Fruit fly (Drosophila melanogaster) whole organism, embryonic: Measurements from ENCODE around the gene CG7352.

Experiments used
- ATbp ChIP-seq: fragments of 200-800 bp; sonication (Bioruptor generic); optimal IDR thresholded peaks from 2 replicates; lab custom pipeline; 2017; ENCODE audit warnings: missing biosample characterization, mild to moderate bottlenecking, missing genetic modification characterization, missing genetic modification reagents
- Abd-B ChIP-seq: fragments of 200-800 bp; sonication (Bioruptor generic); optimal IDR thresholded peaks from 2 replicates; lab custom pipeline; 2018; ENCODE audit warnings: missing biosample characterization, mild to moderate bottlenecking, missing genetic modification characterization, moderate library complexity
- Antp ChIP-seq: fragments of 200-800 bp; sonication (Bioruptor generic); optimal IDR thresholded peaks from 3 replicates; lab custom pipeline; 2016; ENCODE audit warnings: missing biosample characterization, missing genetic modification characterization
- B-H2 ChIP-seq: fragments of 200-800 bp; sonication (Bioruptor generic); optimal IDR thresholded peaks from 2 replicates; lab custom pipeline; 2018; ENCODE audit warnings: missing biosample characterization, mild to moderate bottlenecking, missing genetic modification characterization
- CG12659 ChIP-seq: fragments of 200-800 bp; sonication (Bioruptor generic); optimal IDR thresholded peaks from 3 replicates; lab custom pipeline; 2017; ENCODE audit warnings: mild to moderate bottlenecking, missing biosample characterization, missing genetic modification reagents, missing genetic modification characterization
- CG14667 ChIP-seq: fragments of 200-800 bp; sonication (Bioruptor generic); IDR thresholded peaks from 2 replicates; pipeline ENCODE4 v1.3.6; 2022; ENCODE audit warnings: missing biosample characterization, missing genetic modification characterization
- CG18619 ChIP-seq: fragments of 200-800 bp; sonication (Bioruptor generic); optimal IDR thresholded peaks from 3 replicates; lab custom pipeline; 2017; ENCODE audit warnings: missing biosample characterization, mild to moderate bottlenecking, missing genetic modification characterization
- CG2712 ChIP-seq: fragments of 200-800 bp; optimal IDR thresholded peaks from 3 replicates; lab custom pipeline; 2019; ENCODE audit warnings: missing biosample characterization, mild to moderate bottlenecking, missing genetic modification characterization, moderate library complexity
- CG2875 ChIP-seq: fragments of 200-800 bp; sonication (Bioruptor generic); optimal IDR thresholded peaks from 2 replicates; lab custom pipeline; 2017; ENCODE audit warnings: missing biosample characterization, mild to moderate bottlenecking, missing genetic modification characterization, missing genetic modification reagents
- CG30431 ChIP-seq: fragments of 200-800 bp; sonication (Bioruptor generic); optimal IDR thresholded peaks from 2 replicates; lab custom pipeline; 2017; ENCODE audit warnings: missing biosample characterization, missing genetic modification characterization
- CG32767 ChIP-seq: fragments of 200-800 bp; sonication (Bioruptor generic); IDR thresholded peaks from 2 replicates; pipeline ENCODE4 v1.3.6; 2022; ENCODE audit warnings: missing biosample characterization, missing genetic modification characterization
- CG42726 ChIP-seq: fragments of 200-800 bp; sonication (Bioruptor generic); IDR thresholded peaks from 2 replicates; pipeline ENCODE4 v1.3.6; 2022; ENCODE audit warnings: missing biosample characterization, missing genetic modification characterization; ENCODE audit not compliant: partially characterized antibody
- CG6272 ChIP-seq: fragments of 200-800 bp; sonication (Bioruptor generic); IDR thresholded peaks from 2 replicates; pipeline ENCODE4 v1.3.6; 2022; ENCODE audit warnings: missing biosample characterization, missing genetic modification characterization
- CG7987 ChIP-seq: fragments of 200-800 bp; sonication (Bioruptor generic); optimal IDR thresholded peaks from 2 replicates; lab custom pipeline; 2018; ENCODE audit warnings: missing biosample characterization, mild to moderate bottlenecking, missing genetic modification characterization, moderate library complexity
- CG8478 ChIP-seq: fragments of >200 bp; optimal IDR thresholded peaks from 2 replicates; lab custom pipeline; 2018
- D19A ChIP-seq: fragments of 200-800 bp; optimal IDR thresholded peaks from 3 replicates; lab custom pipeline; 2019; ENCODE audit warnings: missing biosample characterization, mild to moderate bottlenecking, missing genetic modification characterization, moderate library complexity
- Dfd ChIP-seq, 2 experiments: fragments of >200 bp; optimal IDR thresholded peaks; 2 replicates each; lab custom pipeline; 2017; ENCODE audit warnings: missing biosample characterization in 2 of 2, missing genetic modification characterization in 2 of 2
- Dref ChIP-seq: fragments of 200-800 bp; sonication (Bioruptor generic); IDR thresholded peaks from 2 replicates; pipeline ENCODE4 v1.3.6; 2022; ENCODE audit warnings: missing biosample characterization, missing genetic modification characterization
- E2f1 ChIP-seq: fragments of 200-800 bp; sonication (Bioruptor generic); IDR thresholded peaks from 2 replicates; pipeline ENCODE4 v1.3.6; 2022; ENCODE audit warnings: missing biosample characterization, missing genetic modification characterization
- ERR ChIP-seq: fragments of 200-800 bp; sonication (Bioruptor generic); optimal IDR thresholded peaks from 2 replicates; lab custom pipeline; 2016; ENCODE audit warnings: missing biosample characterization, missing genetic modification characterization
- Fer2 ChIP-seq: fragments of 200-800 bp; sonication (Bioruptor generic); optimal IDR thresholded peaks from 2 replicates; lab custom pipeline; 2018; ENCODE audit warnings: missing biosample characterization, mild to moderate bottlenecking, missing genetic modification characterization, moderate library complexity
- H15 ChIP-seq: fragments of 200-800 bp; sonication (Bioruptor generic); IDR thresholded peaks from 3 replicates; pipeline ENCODE4 v1.3.6; 2022; ENCODE audit warnings: missing biosample characterization, missing genetic modification characterization
- MESR4 ChIP-seq: fragments of 200-800 bp; sonication (Bioruptor generic); optimal IDR thresholded peaks from 2 replicates; lab custom pipeline; 2018; ENCODE audit warnings: missing biosample characterization, mild to moderate bottlenecking, missing genetic modification characterization, moderate library complexity
- Mes4 ChIP-seq: fragments of 200-800 bp; sonication (Bioruptor generic); optimal IDR thresholded peaks from 2 replicates; lab custom pipeline; 2016; ENCODE audit warnings: missing biosample characterization, missing genetic modification characterization
- Mrtf ChIP-seq: fragments of 200-800 bp; sonication (Bioruptor generic); IDR thresholded peaks from 3 replicates; pipeline ENCODE4 v1.3.6; 2022; ENCODE audit warnings: missing biosample characterization, missing genetic modification characterization
- NC2β ChIP-seq: fragments of 200-800 bp; sonication (Bioruptor generic); optimal IDR thresholded peaks from 2 replicates; lab custom pipeline; 2016; ENCODE audit warnings: missing biosample characterization, missing genetic modification characterization
- Spps ChIP-seq: fragments of 200-800 bp; sonication (Bioruptor generic); optimal IDR thresholded peaks from 2 replicates; lab custom pipeline; 2018; ENCODE audit warnings: missing biosample characterization, mild to moderate bottlenecking, missing genetic modification characterization
- Usf ChIP-seq: fragments of 200-800 bp; sonication (Bioruptor generic); optimal IDR thresholded peaks from 2 replicates; lab custom pipeline; 2017; ENCODE audit warnings: missing genotype, missing biosample characterization, missing genetic modification characterization
- Xrp1 ChIP-seq: fragments of 200-800 bp; sonication (Bioruptor generic); IDR thresholded peaks from 2 replicates; pipeline ENCODE4 v1.3.6; 2022; ENCODE audit warnings: missing biosample characterization, missing genetic modification characterization
- dm ChIP-seq: fragments of 200-800 bp; sonication (Bioruptor generic); optimal IDR thresholded peaks from 3 replicates; lab custom pipeline; 2016; ENCODE audit warnings: missing biosample characterization, missing genetic modification characterization
- exex ChIP-seq: fragments of 200-800 bp; sonication (Bioruptor generic); optimal IDR thresholded peaks from 4 replicates; lab custom pipeline; 2018; ENCODE audit warnings: missing biosample characterization, mild to moderate bottlenecking, missing genetic modification characterization, moderate library complexity
- fru ChIP-seq: fragments of >200 bp; optimal IDR thresholded peaks from 2 replicates; lab custom pipeline; 2017
- grn ChIP-seq: fragments of 200-800 bp; sonication (Bioruptor generic); optimal IDR thresholded peaks from 3 replicates; lab custom pipeline; 2017; ENCODE audit warnings: missing biosample characterization, missing genetic modification characterization
- gsb-n ChIP-seq: fragments of 200-800 bp; sonication (Bioruptor generic); optimal IDR thresholded peaks from 3 replicates; lab custom pipeline; 2018; ENCODE audit warnings: missing biosample characterization, mild to moderate bottlenecking, missing genetic modification characterization
- ham ChIP-seq: fragments of 200-800 bp; sonication (Bioruptor generic); IDR thresholded peaks from 2 replicates; pipeline ENCODE4 v1.3.6; 2022; ENCODE audit warnings: missing biosample characterization, missing genetic modification characterization
- her ChIP-seq: fragments of 200-800 bp; sonication (Bioruptor generic); optimal IDR thresholded peaks from 2 replicates; lab custom pipeline; 2016; ENCODE audit warnings: missing biosample characterization, missing genetic modification characterization
- kah ChIP-seq: fragments of 200-800 bp; sonication (Bioruptor generic); optimal IDR thresholded peaks from 2 replicates; lab custom pipeline; 2018; ENCODE audit warnings: missing biosample characterization, mild to moderate bottlenecking, missing genetic modification characterization
- lbe ChIP-seq: fragments of 200-800 bp; sonication (Bioruptor generic); optimal IDR thresholded peaks from 2 replicates; lab custom pipeline; 2016; ENCODE audit warnings: missing biosample characterization, mild to moderate bottlenecking, missing genetic modification characterization
- lola ChIP-seq, 3 experiments: fragments of >200 bp in 2 of 3; fragments of 200-800 bp in 1 of 3; sonication (Bioruptor generic) in 1 of 3; optimal IDR thresholded peaks; 2 replicates each; lab custom pipeline; 2017 to 2019; ENCODE audit warnings: missing biosample characterization in 3 of 3, missing genetic modification characterization in 3 of 3, mild to moderate bottlenecking in 1 of 3, moderate library complexity in 1 of 3
- mld ChIP-seq: fragments of 200-800 bp; sonication (Bioruptor generic); IDR thresholded peaks from 3 replicates; pipeline ENCODE4 v1.3.6; 2022; ENCODE audit warnings: missing biosample characterization, missing genetic modification characterization; ENCODE audit not compliant: partially characterized antibody
- pan ChIP-seq, 4 experiments: fragments of >200 bp in 3 of 4; fragments of 200-800 bp in 1 of 4; sonication (Bioruptor generic) in 1 of 4; optimal IDR thresholded peaks in 3 of 4; IDR thresholded peaks in 1 of 4; 2 replicates each; pipeline versions ENCODE4 v1.3.6 to Lab custom; 2017 to 2022; ENCODE audit warnings: missing biosample characterization in 2 of 4, missing genetic modification characterization in 2 of 4, mixed read lengths in 1 of 4
- sc ChIP-seq, 3 experiments: fragments of >200 bp in 2 of 3; fragments of 200-800 bp in 1 of 3; sonication (Bioruptor generic) in 1 of 3; optimal IDR thresholded peaks; 2 replicates in 2 of 3; 3 replicates in 1 of 3; lab custom pipeline; 2017; ENCODE audit warnings: mild to moderate bottlenecking in 1 of 3, missing biosample characterization in 1 of 3, missing genetic modification characterization in 1 of 3, missing genetic modification reagents in 1 of 3
- sim ChIP-seq: fragments of 200-800 bp; sonication (Bioruptor generic); IDR thresholded peaks from 2 replicates; pipeline ENCODE4 v1.3.6; 2022; ENCODE audit warnings: missing biosample characterization, missing genetic modification characterization
- ssp ChIP-seq: fragments of 200-800 bp; sonication (Bioruptor generic); IDR thresholded peaks from 2 replicates; pipeline ENCODE4 v1.3.6; 2022; ENCODE audit warnings: missing biosample characterization, missing genetic modification characterization
- sug ChIP-seq: fragments of 200-800 bp; optimal IDR thresholded peaks from 2 replicates; lab custom pipeline; 2019; ENCODE audit warnings: missing biosample characterization, mild to moderate bottlenecking, missing genetic modification characterization, moderate library complexity
- tgo ChIP-seq: fragments of 200-800 bp; sonication (Bioruptor generic); IDR thresholded peaks from 3 replicates; pipeline ENCODE4 v1.3.6; 2022; ENCODE audit warnings: missing biosample characterization, missing genetic modification characterization
- tll ChIP-seq, 2 experiments: fragments of 200-800 bp in 1 of 2; fragments of >200 bp in 1 of 2; sonication (Bioruptor generic) in 1 of 2; optimal IDR thresholded peaks; 2 replicates each; lab custom pipeline; 2017 to 2019; ENCODE audit warnings: missing biosample characterization in 2 of 2, missing genetic modification characterization in 2 of 2, mild to moderate bottlenecking in 1 of 2, moderate library complexity in 1 of 2
- vvl ChIP-seq: fragments of 200-800 bp; sonication (Bioruptor generic); IDR thresholded peaks from 2 replicates; pipeline ENCODE4 v1.3.6; 2022; ENCODE audit warnings: missing biosample characterization, missing genetic modification characterization
- zfh2 ChIP-seq: fragments of 200-800 bp; sonication (Bioruptor generic); optimal IDR thresholded peaks from 2 replicates; lab custom pipeline; 2016; ENCODE audit warnings: missing biosample characterization, missing genetic modification characterization

CG7352 gene

DNA sequence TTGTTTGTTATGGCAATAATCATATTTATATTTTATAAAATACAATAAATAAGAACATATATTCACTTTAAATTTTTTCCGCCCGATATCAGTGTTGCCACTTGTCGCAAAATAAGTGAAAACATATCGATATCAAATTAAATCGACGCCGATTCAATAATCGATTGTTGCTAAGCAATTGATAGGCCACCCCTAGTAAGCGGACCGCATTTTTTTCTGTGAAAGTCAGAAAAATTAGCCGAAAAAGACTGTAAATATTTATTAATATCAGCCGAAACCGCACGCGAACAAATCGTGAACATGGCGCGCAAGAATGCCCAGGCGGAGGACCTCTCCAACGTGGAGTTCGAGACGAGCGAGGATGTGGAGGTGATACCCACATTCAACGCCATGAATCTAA is 34.3 kb upstream of the CG7352 start, which contains the start of gene CG7483 (continued):
- TF ChIP-seq sc (optimal IDR thresholded peaks at IDR 0.05; lab: Kevin White, UChicago) (no peak), sc (GFP tag; optimal IDR thresholded peaks at IDR 0.05; lab: Kevin White, UChicago) (no peak), ham (GFP tag; lab: Robert Waterston, UW) (no peak), lola (GFP tag; optimal IDR thresholded peaks at IDR 0.05; lab: Kevin White, UChicago) (no peak), tll (GFP tag; optimal IDR thresholded peaks at IDR 0.05; lab: Kevin White, UChicago) (peak in 1 of 2 experiments; percentile 18), Dref (GFP tag; lab: Robert Waterston, UW) (peak; percentile 97), kah (GFP tag; lab: Kevin White, UChicago) (no peak), Mrtf (GFP tag; lab: Robert Waterston, UW) (no peak), CG30431 (GFP tag; lab: Kevin White, UChicago) (no peak), D19A (tag; lab: Kevin White, UChicago) (no peak), CG6272 (no peak), her (GFP tag; lab: Kevin White, UChicago) (no peak), MESR4 (GFP tag; lab: Kevin White, UChicago) (peak; percentile 93), exex (no peak), CG42726 (GFP tag; lab: Robert Waterston, UW) (0 out of 2 replicates have a peak, but pooled peaks have one; percentile 39), pan (optimal IDR thresholded peaks at IDR 0.05; lab: Kevin White, UChicago) (no peak), pan (GFP tag; optimal IDR thresholded peaks at IDR 0.05 in 1 of 2, IDR thresholded peaks at IDR 0.05 in 1 of 2) (peak in 1 of 2 experiments; percentile 5), CG18619 (GFP tag; lab: Kevin White, UChicago) (no peak), CG12659 (GFP tag; lab: Kevin White, UChicago) (peak; percentile 42), Fer2 (no peak), dm (no peak), ATbp (GFP tag; lab: Kevin White, UChicago) (no peak), sug (tag; lab: Kevin White, UChicago) (peak; percentile 19), Spps (no peak), B-H2 (GFP tag; lab: Kevin White, UChicago) (no peak), Mes4 (GFP tag; lab: Kevin White, UChicago) (no peak), ERR (GFP tag; lab: Kevin White, UChicago) (no peak), CG7987 (GFP tag; lab: Kevin White, UChicago) (no peak), CG14667 (no peak)

DNA sequence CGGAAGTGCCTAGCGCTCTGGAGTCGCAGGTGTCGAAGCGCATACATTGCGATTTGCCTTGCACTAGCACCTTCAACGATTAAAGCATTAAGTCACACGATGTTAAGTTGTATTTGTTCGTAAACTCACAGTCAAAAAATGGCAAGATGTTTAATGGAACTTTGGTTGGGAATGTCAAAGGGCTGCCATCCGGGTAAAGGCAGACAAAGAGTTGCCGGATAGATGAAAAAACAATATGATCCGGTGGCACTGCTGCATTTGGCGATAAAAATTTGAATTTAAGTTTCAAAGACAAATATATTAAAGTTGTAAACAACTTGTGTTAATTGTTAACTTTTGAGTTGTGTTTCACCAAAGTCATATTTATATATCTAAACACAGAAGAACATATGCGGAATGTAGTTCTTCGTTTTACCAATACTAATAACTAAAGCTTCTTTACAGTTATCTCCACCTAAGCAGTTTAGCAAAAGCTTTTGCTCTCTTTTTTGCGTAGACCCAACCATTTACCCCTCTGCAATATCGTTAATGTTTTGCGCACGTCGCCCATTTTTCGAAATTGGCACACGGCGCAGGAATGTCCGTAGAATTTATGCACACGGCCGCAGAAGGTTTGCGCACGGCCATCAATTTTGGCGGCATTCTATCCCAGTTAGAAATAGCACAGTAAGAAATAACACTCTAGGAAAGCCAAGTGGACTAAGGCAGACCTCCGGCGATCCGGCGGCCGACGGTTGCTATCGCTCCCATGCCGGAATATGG is 30.9 kb upstream of the CG7352 start, which contains the start of gene Coq2:
TSS of gene Coq2 (minus strand) at position 200 of the 762 bp plus-strand sequence.
- TF ChIP-seq grn (GFP tag; lab: Kevin White, UChicago) = no peak
- no peak for TF ChIP-seq Spps
- TF ChIP-seq Usf (GFP tag; lab: Kevin White, UChicago) = no peak
- no peak for TF ChIP-seq NC2β (GFP tag; lab: Kevin White, UChicago)
- no peak for TF ChIP-seq zfh2 (GFP tag; lab: Kevin White, UChicago)
- no peak for TF ChIP-seq fru (lab: Kevin White, UChicago)
- TF ChIP-seq CG32767 (GFP tag; lab: Robert Waterston, UW) = no peak
- TF ChIP-seq mld = no peak
- no peak for TF ChIP-seq sc (optimal IDR thresholded peaks at IDR 0.05; lab: Kevin White, UChicago)
- TF ChIP-seq sc (GFP tag; optimal IDR thresholded peaks at IDR 0.05; lab: Kevin White, UChicago) = no peak
- TF ChIP-seq H15 (GFP tag; lab: Robert Waterston, UW) = no peak
- TF ChIP-seq tgo = no peak
- no peak for TF ChIP-seq E2f1 (GFP tag; lab: Robert Waterston, UW)
- TF ChIP-seq Dfd (GFP tag; optimal IDR thresholded peaks at IDR 0.05; lab: Kevin White, UChicago) = no peak
- TF ChIP-seq CG2875 (GFP tag; lab: Kevin White, UChicago) = no peak
- no peak for TF ChIP-seq sim
- TF ChIP-seq lbe (GFP tag; lab: Kevin White, UChicago) = no peak
- peak; percentile 29; the same call in 1 of the 2 replicates for TF ChIP-seq vvl (GFP tag; lab: Robert Waterston, UW)
- TF ChIP-seq CG8478 (lab: Kevin White, UChicago) = no peak
- TF ChIP-seq ssp (GFP tag; lab: Robert Waterston, UW) = no peak
- no peak for TF ChIP-seq CG2712 (tag; lab: Kevin White, UChicago)
- no peak for TF ChIP-seq Antp (GFP tag; lab: Kevin White, UChicago)
- no peak for TF ChIP-seq Abd-B (GFP tag; lab: Kevin White, UChicago)
- no peak for TF ChIP-seq Xrp1 (GFP tag; lab: Robert Waterston, UW)
- no peak for TF ChIP-seq gsb-n (tag; lab: Kevin White, UChicago)
